Worm (Caenorhabditis elegans): Measurements from ENCODE around the gene ttr-27.

DNA sequence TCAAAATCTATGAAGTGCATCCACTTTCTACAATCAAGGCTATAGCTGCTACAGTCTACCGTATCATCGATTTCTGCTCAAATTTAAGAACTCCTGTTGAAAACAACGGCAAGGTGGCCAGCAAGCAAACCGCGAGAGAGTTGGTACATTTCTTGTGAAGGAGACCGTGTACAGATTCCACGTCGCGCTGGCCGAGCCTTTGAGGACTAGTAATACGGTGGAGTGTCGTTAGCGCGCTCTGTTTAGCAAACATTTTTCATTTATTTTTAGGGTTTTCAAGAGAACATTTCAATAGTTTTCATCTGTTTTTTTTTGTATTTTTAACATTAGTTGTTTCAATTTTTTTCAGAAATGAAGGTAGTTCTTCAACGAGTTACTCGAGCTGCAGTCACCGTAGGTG, 48.4 kb upstream of the ttr-27 start, which contains the start of gene pqn-68:
- no peak for TF ChIP-seq lin-13 (GFP tag; optimal IDR thresholded peaks at IDR 0.05)
- no peak for TF ChIP-seq ztf-4 (tag; optimal IDR thresholded peaks at IDR 0.05)
- no peak for TF ChIP-seq elt-3 (tag; optimal IDR thresholded peaks at IDR 0.05)
- no peak for TF ChIP-seq lin-39 (tag; optimal IDR thresholded peaks at IDR 0.05)
- TF ChIP-seq egl-27 (tag; optimal IDR thresholded peaks at IDR 0.05) = no peak
- TF ChIP-seq nhr-21 (tag; optimal IDR thresholded peaks at IDR 0.05) = no peak
- no peak for TF ChIP-seq ztf-1 (GFP tag; conservative IDR thresholded peaks at IDR 0.05)
- no peak for TF ChIP-seq nhr-77 (tag; optimal IDR thresholded peaks at IDR 0.05)
- TF ChIP-seq crh-2 (tag; optimal IDR thresholded peaks at IDR 0.05) = peak; percentile 71
- no peak for TF ChIP-seq unc-62 (GFP tag; optimal IDR thresholded peaks at IDR 0.05)
- no peak for TF ChIP-seq fos-1 (tag; optimal IDR thresholded peaks at IDR 0.05)
- no peak for TF ChIP-seq nhr-11 (tag; optimal IDR thresholded peaks at IDR 0.05)

Measured in whole organism, L2 larva.